Fruit fly (Drosophila melanogaster) whole organism, embryonic: ENCODE results near the gene tHMG1.

Source experiments
- Bgb ChIP-seq: fragments of 200-800 bp; sonication (Bioruptor generic); IDR thresholded peaks from 2 replicates; pipeline ENCODE4 v1.3.6; 2022; ENCODE audit warnings: missing biosample characterization, missing genetic modification characterization; ENCODE audit not compliant: partially characterized antibody
- bcd ChIP-seq: fragments of 200-800 bp; sonication (Bioruptor generic); optimal IDR thresholded peaks from 2 replicates; lab custom pipeline; 2017; ENCODE audit warnings: missing biosample characterization, mild to moderate bottlenecking, missing genetic modification characterization
- crc ChIP-seq: fragments of 200-800 bp; sonication (Bioruptor generic); optimal IDR thresholded peaks from 2 replicates; lab custom pipeline; 2016; ENCODE audit warnings: missing biosample characterization, missing genetic modification characterization
- ftz-f1 ChIP-seq: fragments of 200-800 bp; sonication (Bioruptor generic); optimal IDR thresholded peaks from 2 replicates; lab custom pipeline; 2016; ENCODE audit warnings: missing biosample characterization, missing genetic modification characterization
- jigr1 ChIP-seq: fragments of 200-800 bp; sonication (Bioruptor generic); IDR thresholded peaks from 3 replicates; pipeline ENCODE4 v1.3.6; 2022; ENCODE audit warnings: missing biosample characterization, missing genetic modification characterization
- stc ChIP-seq: fragments of 200-800 bp; sonication (Bioruptor generic); IDR thresholded peaks from 2 replicates; pipeline ENCODE4 v1.3.6; 2022; ENCODE audit warnings: missing biosample characterization, missing genetic modification characterization

- TF ChIP-seq stc (GFP tag; lab: Robert Waterston, UW) (no peak), bcd (GFP tag; lab: Kevin White, UChicago) (no peak), ftz-f1 (GFP tag; lab: Kevin White, UChicago) (no peak), crc (GFP tag; lab: Kevin White, UChicago) (no peak), Bgb (GFP tag; lab: Robert Waterston, UW) (no peak), jigr1 (GFP tag; lab: Robert Waterston, UW) (no peak)
These were observed 36.1 kb downstream of the tHMG1 start for dm6 chr3R:22527636-22528148.
